Fruit fly (Drosophila melanogaster) S2 (cell line): ENCODE data around the gene Wdr59.

Experiments
- CG8478 ChIP-seq: fragments of >200 bp; optimal IDR thresholded peaks from 2 replicates; lab custom pipeline; 2018
- CTCF ChIP-seq, 2 experiments: fragments of >200 bp; optimal IDR thresholded peaks; 2 replicates each; lab custom pipeline; 2018

Wdr59 gene

DNA sequence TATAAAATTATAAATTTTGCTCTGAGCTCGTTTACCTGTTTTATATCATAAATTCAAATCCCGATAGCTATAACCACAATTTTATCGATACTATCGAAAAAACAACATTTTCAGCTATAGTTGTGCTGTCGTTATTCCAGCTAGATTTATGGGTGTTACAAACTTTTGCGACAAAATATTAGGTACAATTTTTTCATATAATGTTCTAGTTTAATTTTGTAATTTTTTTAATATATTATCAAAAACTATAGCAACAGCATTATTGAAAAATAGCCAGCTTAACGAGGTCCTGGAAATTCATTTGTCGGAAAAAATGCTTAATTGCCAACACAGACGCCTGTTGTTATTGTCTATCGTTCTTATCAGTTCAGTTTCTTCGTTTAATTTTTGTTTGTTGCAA is at the start of gene Wdr59:
TSS of gene Wdr59 (plus strand) at position 334 of the 400 bp plus-strand sequence.
- TF ChIP-seq CG8478 (no peak), CTCF (optimal IDR thresholded peaks at IDR 0.05; lab: Kevin White, UChicago) (no peak)

DNA sequence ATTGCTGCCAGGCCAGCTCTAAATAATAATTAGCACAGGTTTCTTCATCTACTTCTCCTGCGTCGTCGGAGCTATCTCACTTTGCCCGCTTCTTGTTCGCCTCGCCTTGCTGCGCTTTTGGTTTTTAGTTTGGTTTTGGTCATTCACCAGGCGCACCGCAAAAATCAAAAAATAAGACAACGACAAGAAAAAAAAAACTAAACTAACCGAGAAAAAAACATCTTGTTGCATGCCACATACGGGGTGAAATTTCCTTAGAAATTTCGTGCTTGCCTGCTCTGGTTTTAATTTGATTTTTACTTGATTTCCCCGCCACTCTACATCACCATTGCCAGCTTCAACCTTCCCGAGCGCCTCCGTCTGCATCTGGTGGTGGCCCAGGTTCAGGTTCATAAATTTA is 49.5 kb upstream of the Wdr59 start:
- TF ChIP-seq CTCF (optimal IDR thresholded peaks at IDR 0.05; lab: Kevin White, UChicago) (no peak), CG8478 (no peak)

dm6 chr2L:11044678-11045466 is 46.4 kb upstream of the Wdr59 start:
- TF ChIP-seq CTCF (optimal IDR thresholded peaks at IDR 0.05; lab: Kevin White, UChicago) (no peak), CG8478 (no peak)

dm6 chr2L:11045467-11045914 is 45.8 kb upstream of the Wdr59 start:
- TF ChIP-seq CG8478 (no peak), CTCF (optimal IDR thresholded peaks at IDR 0.05; lab: Kevin White, UChicago) (no peak)

- TF ChIP-seq CG8478: no peak
- no peak for TF ChIP-seq CTCF (optimal IDR thresholded peaks at IDR 0.05; lab: Kevin White, UChicago)
Measured at dm6 chr2L:11046051-11046450, 45.2 kb upstream of the Wdr59 start.

DNA sequence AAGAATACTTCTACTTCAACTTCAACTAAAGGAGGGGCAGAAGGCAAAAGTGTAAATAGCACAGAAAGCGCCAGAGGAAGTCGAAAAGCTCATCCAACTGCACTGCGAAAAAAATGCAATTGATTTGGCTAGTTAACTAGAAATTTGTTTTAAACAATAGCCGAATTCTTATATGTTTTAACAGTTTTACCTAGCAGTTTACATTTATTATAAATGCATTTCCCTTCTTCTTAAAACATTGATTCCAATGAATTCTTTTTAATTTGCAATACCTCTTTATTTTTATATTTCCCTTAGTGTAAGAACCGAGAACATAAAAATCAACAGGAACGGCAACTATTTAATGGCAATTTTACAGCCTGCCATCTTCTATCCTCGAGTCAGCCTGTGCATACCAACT is 42.9 kb upstream of the Wdr59 start:
- no peak for TF ChIP-seq CTCF (optimal IDR thresholded peaks at IDR 0.05; lab: Kevin White, UChicago)
- TF ChIP-seq CG8478: no peak

dm6 chr2L:11049723-11050122 is 41.5 kb upstream of the Wdr59 start:
- TF ChIP-seq CTCF (optimal IDR thresholded peaks at IDR 0.05; lab: Kevin White, UChicago): no peak
- TF ChIP-seq CG8478: no peak

DNA sequence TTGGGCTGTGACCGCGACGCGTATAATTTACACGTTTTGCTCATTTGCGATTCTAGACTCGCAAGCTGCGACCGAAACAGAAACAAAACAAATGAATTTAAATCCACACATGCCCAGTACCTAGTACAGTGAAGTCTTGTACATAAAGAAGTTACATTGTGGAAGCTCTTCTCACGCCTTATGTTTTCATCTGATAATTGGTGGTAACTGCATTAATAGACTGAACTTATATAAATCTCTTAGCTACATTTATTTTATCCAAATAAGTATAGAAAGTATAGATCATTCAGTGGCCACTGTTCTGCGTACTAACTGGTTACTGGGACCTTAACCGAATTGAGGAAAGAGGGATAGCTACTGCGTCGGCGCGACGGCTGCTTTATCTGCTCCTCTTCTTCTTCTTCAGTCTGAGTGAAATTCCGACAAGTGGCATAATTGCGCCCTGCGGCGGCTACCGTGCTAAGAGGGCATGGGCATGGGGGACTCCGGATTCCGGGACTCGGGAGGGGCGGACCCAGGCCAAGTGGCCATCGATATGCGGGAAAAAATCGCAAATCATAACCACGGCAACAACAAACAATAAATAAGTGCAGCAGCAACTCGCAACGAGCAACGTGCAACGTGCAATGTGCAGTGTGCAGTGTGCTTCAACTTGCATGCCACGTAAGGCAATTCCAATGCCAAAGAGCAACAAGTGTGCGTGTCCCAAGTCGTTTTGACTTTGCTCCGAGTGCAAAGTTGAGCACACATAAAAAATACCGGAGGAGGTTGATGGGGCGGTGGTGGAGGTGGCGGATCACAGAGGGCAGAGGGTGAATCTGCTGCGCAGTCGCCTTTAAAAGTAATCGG is 39.4 kb upstream of the Wdr59 start:
- TF ChIP-seq CG8478 (no peak), CTCF (optimal IDR thresholded peaks at IDR 0.05; lab: Kevin White, UChicago) (no peak)

- TF ChIP-seq CG8478: no peak
- TF ChIP-seq CTCF (optimal IDR thresholded peaks at IDR 0.05; lab: Kevin White, UChicago): no peak
Measured at dm6 chr2L:11052493-11052788, 38.8 kb upstream of the Wdr59 start.

- TF ChIP-seq CTCF (optimal IDR thresholded peaks at IDR 0.05; lab: Kevin White, UChicago): no peak
- no peak for TF ChIP-seq CG8478
Measured at dm6 chr2L:11053018-11053807, 38.0 kb upstream of the Wdr59 start.

DNA sequence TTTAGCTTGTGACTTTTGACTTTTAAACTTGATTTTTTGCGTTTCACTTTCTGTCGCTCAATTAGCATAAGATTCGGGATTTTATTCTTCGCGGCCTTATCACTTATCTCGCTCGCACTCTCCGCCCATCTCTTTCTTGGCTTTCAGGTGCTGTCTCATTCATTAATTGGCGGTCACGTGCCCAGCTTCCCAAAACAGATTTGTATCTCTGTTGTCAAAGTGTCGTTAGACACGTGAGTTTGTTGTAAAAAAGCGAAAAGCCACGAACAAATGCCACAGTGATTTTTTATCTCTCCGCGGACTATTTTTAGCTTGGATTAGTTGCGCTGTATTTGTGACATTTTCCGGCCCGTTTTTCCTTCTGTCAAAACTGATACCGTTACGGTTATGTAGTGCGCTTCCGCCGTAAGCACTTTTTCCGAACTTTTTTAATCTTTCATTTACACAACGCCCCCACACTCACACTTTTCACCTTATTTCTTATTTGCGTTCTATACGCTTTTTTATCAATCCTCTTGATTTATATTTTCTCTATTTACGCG is 34.4 kb upstream of the Wdr59 start:
- TF ChIP-seq CG8478: no peak
- no peak for TF ChIP-seq CTCF (optimal IDR thresholded peaks at IDR 0.05; lab: Kevin White, UChicago)

- TF ChIP-seq CTCF (optimal IDR thresholded peaks at IDR 0.05; lab: Kevin White, UChicago): no peak
- TF ChIP-seq CG8478: no peak
Measured at dm6 chr2L:11057333-11058110, 33.7 kb upstream of the Wdr59 start.

DNA sequence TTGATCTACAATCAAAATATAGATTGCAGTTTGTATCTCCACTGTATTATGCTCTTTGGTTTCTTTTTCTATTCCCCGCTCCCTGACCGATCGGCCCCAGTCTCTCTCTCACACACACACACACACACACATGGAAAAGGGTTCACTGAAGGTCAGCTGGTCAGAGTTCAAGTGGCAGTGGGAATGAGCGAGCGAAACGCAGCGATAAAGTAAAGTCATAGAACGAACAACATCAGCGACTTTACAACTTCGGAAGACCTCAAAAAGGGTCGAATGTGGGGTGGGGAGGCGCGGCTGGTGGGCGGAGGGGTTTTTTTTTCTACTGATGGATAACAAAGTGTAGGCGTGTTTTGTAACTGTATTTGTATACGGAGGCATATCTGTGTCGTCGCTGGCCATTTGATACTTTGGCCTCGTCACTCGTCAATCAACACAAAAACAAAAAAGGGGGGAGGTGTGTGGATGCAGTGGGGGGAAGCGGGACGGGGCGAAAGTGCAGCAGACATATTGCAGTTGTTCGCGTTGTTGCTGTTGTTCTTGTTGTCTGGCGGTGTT is 33.1 kb upstream of the Wdr59 start:
- TF ChIP-seq CG8478 (no peak), CTCF (optimal IDR thresholded peaks at IDR 0.05; lab: Kevin White, UChicago) (no peak)

DNA sequence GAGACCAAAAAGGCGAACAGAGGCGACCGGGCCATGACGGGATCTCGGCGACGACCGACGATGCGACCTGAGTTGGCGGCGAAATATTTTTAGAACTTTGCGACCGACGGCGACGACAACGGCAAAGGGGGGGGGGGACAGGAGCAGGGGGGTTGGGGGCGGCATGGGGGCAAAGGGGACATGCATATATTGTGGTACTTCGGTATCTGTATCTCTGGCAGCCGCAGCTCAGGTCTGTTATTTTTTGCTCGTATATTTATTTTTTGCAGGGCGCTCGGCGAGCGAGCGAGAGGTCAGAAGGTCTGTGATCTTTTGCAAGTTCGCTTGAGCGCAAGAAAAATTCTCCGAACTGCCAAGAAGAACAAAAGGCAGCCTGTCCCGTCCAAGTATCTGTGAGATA is 32.0 kb upstream of the Wdr59 start:
- TF ChIP-seq CG8478 (no peak), CTCF (optimal IDR thresholded peaks at IDR 0.05; lab: Kevin White, UChicago) (no peak)
